Worm (Caenorhabditis elegans) whole organism, L3 larva: ENCODE data around the gene col-89.

ENCODE experiments used
- ceh-28 ChIP-seq: fragments of 150-350 bp; optimal IDR thresholded peaks from 2 replicates; lab custom pipeline; 2014; ENCODE audit warnings: missing biosample characterization, missing genetic modification reagents, missing genetic modification characterization
- jun-1 ChIP-seq: fragments of 150-350 bp; optimal IDR thresholded peaks from 2 replicates; lab custom pipeline; 2014; ENCODE audit warnings: missing biosample characterization, missing genetic modification reagents, missing genetic modification characterization
- lin-15B ChIP-seq: fragments of 150-350 bp; optimal IDR thresholded peaks from 2 replicates; lab custom pipeline; 2014; ENCODE audit warnings: missing biosample characterization, missing genetic modification characterization
- nhr-11 ChIP-seq: fragments of 150-350 bp; optimal IDR thresholded peaks from 2 replicates; lab custom pipeline; 2014; ENCODE audit warnings: missing biosample characterization, missing genetic modification characterization
- nhr-23 ChIP-seq: fragments of 150-350 bp; optimal IDR thresholded peaks from 2 replicates; lab custom pipeline; 2014; ENCODE audit warnings: missing biosample characterization, missing genetic modification reagents, missing genetic modification characterization
- nhr-67 ChIP-seq: fragments of 150-350 bp; optimal IDR thresholded peaks from 2 replicates; lab custom pipeline; 2014; ENCODE audit warnings: missing biosample characterization, missing genetic modification characterization
- unc-62 ChIP-seq: fragments of 150-350 bp; sonication (generic microtip); optimal IDR thresholded peaks from 4 replicates; lab custom pipeline; 2014; ENCODE audit warnings: missing biosample characterization, missing genetic modification reagents, missing genetic modification characterization

- TF ChIP-seq jun-1 (tag; lab: Kevin White, UChicago) (no peak), unc-62 (GFP tag; lab: Kevin White, UChicago) (no peak), ceh-28 (tag; lab: Kevin White, UChicago) (no peak), nhr-11 (tag; lab: Kevin White, UChicago) (no peak), nhr-23 (no peak), lin-15B (tag; lab: Kevin White, UChicago) (no peak), nhr-67 (tag; lab: Kevin White, UChicago) (no peak)
Observed at ce11 chrIII:4739975-4740374, 8.0 kb upstream of the col-89 start, which contains the start of gene ras-2.
